Fruit fly (Drosophila melanogaster): ENCODE results near the gene PTPMT1.
A peak's percentile ranks its signal among the peaks of the same experiment; 100 is the strongest.

Gene PTPMT1

DNA sequence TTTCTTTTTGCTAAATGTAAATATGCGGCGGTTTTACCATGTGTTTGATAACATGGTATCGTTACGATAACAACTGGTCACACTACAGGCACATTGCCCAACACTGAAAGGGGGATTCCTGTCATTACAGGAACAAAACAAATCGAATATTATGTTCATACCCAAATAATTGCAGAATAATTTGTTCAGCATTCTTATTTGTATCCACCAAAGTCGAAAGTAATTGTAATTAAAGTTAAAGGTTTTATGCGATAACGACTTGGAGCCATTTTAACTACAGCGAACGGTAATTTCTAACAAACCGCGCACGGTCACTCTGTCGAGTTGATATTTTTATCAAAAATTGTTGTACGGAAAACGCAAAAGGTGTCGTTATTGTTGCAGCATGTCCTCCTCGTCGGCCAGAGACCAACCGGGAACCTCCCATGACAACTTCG lies 9.3 kb downstream of the PTPMT1 start, which contains the start of the genes CG10214 and CG10375 (continued):
- TF ChIP-seq sna (GFP tag; IDR thresholded peaks at IDR 0.05; ENCODE audit: partially characterized antibody) (no peak), fd102C (GFP tag; optimal IDR thresholded peaks at IDR 0.05) (peak; percentile 15), stwl (tag; optimal IDR thresholded peaks at IDR 0.05) (peak; percentile 88), CG11247 (GFP tag; IDR thresholded peaks at IDR 0.05) (0 out of 2 replicates have a peak, but pooled peaks have one; percentile 37), CG15479 (GFP tag; optimal IDR thresholded peaks at IDR 0.05) (peak; percentile 8), CG4404 (GFP tag; IDR thresholded peaks at IDR 0.05) (peak; percentile 43; the same call in 1 of the 2 replicates), E2f2 (GFP tag; IDR thresholded peaks at IDR 0.05) (peak; percentile 69), CG7963 (GFP tag; IDR thresholded peaks at IDR 0.05; ENCODE audit: partially characterized antibody) (no peak), CG7786 (GFP tag; optimal IDR thresholded peaks at IDR 0.05) (peak; percentile 81), dan (GFP tag; IDR thresholded peaks at IDR 0.05) (no peak), pnt (GFP tag; optimal IDR thresholded peaks at IDR 0.05) (peak; percentile 54), CG2889 (GFP tag; IDR thresholded peaks at IDR 0.05) (0 out of 3 replicates have a peak, but pooled peaks have one; percentile 36), Hand (GFP tag; optimal IDR thresholded peaks at IDR 0.05) (no peak), kni (GFP tag; optimal IDR thresholded peaks at IDR 0.05) (peak; percentile 23), CG9727 (GFP tag; optimal IDR thresholded peaks at IDR 0.05) (peak; percentile 66), CG33557 (GFP tag; optimal IDR thresholded peaks at IDR 0.05) (peak; percentile 49), Dip3 (GFP tag; optimal IDR thresholded peaks at IDR 0.05) (peak; percentile 80), CG8290 (GFP tag; optimal IDR thresholded peaks at IDR 0.05) (peak; percentile 85), CG8290 (tag; optimal IDR thresholded peaks at IDR 0.05) (peak; percentile 57 to 92), trh (GFP tag; optimal IDR thresholded peaks at IDR 0.05) (peak; percentile 41), CG30431 (GFP tag; optimal IDR thresholded peaks at IDR 0.05) (peak; percentile 46), Sin3A (optimal IDR thresholded peaks at IDR 0.05) (peak; percentile 93), Side (GFP tag; optimal IDR thresholded peaks at IDR 0.05) (peak; percentile 81), CG4854 (GFP tag; optimal IDR thresholded peaks at IDR 0.05) (peak; percentile 67), eyg (GFP tag; optimal IDR thresholded peaks at IDR 0.05) (peak; percentile 65), wdn (GFP tag; IDR thresholded peaks at IDR 0.05) (peak; percentile 52; the same call in 1 of the 2 replicates), MESR4 (GFP tag; optimal IDR thresholded peaks at IDR 0.05) (peak; percentile 83), CG43689 (GFP tag; IDR thresholded peaks at IDR 0.05) (no peak), CG1792 (GFP tag; optimal IDR thresholded peaks at IDR 0.05) (peak; percentile 79), sens (GFP tag) (peak; percentile 94), CG7556 (GFP tag; optimal IDR thresholded peaks at IDR 0.05) (peak; percentile 58), CG4328 (GFP tag; optimal IDR thresholded peaks at IDR 0.05) (peak; percentile 42), CG2199 (GFP tag; IDR thresholded peaks at IDR 0.05) (0 out of 3 replicates have a peak, but pooled peaks have one; percentile 42), HLH3B (GFP tag; IDR thresholded peaks at IDR 0.05) (peak; percentile 44; the same call in 1 of the 2 replicates), Dip2 (GFP tag; IDR thresholded peaks at IDR 0.05) (no peak), MBD-R2 (GFP tag; IDR thresholded peaks at IDR 0.05) (peak; percentile 92), Antp (GFP tag; optimal IDR thresholded peaks at IDR 0.05) (peak; percentile 84), CG10274 (GFP tag; optimal IDR thresholded peaks at IDR 0.05) (no peak), ac (GFP tag; optimal IDR thresholded peaks at IDR 0.05) (no peak), CG1603 (tag; optimal IDR thresholded peaks at IDR 0.05) (peak; percentile 94), CG42726 (GFP tag; IDR thresholded peaks at IDR 0.05; ENCODE audit: partially characterized antibody) (no peak), CG32767 (GFP tag; IDR thresholded peaks at IDR 0.05) (peak; percentile 32; the same call in 1 of the 2 replicates), ken (GFP tag; IDR thresholded peaks at IDR 0.05) (peak; percentile 43; the same call in 1 of the 3 replicates), CG8924 (tag; optimal IDR thresholded peaks at IDR 0.05) (peak; percentile 72), CG15011 (GFP tag; optimal IDR thresholded peaks at IDR 0.05) (no peak), sima (GFP tag; optimal IDR thresholded peaks at IDR 0.05) (no peak), emc (GFP tag; optimal IDR thresholded peaks at IDR 0.05) (peak; percentile 37), PHDP (tag; optimal IDR thresholded peaks at IDR 0.05) (peak; percentile 71), cas (GFP tag; IDR thresholded peaks at IDR 0.05) (0 out of 2 replicates have a peak, but pooled peaks have one; percentile 38), Aef1 (GFP tag; IDR thresholded peaks at IDR 0.05) (peak; percentile 26; the same call in 1 of the 3 replicates), CG17568 (GFP tag; optimal IDR thresholded peaks at IDR 0.05) (no peak)
